Worm (Caenorhabditis elegans): ENCODE measurements around the gene Y49A3A.4.

The Y49A3A.4 gene

DNA sequence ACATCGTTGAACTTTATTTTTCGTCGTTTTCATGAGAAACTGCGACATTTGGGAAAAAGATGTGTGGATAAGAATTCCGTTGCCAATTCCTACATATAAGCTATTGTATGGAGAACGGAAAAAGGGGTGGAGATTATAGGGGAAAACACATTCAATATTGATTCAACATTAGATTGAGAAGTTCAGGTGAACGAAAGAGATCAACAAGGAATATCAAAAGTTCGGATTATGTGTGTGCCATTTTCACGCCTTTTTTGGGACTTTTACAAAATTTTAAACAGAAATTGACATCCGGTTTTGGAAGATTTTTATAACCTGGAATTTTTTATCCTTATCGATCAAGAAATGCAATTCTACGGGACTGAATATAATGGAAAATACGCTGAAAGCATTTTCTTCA lies 30.9 kb downstream of the Y49A3A.4 start, which contains the start of gene F47B8.5:
Gene F47B8.5, minus strand, starts transcription at position 101 of the 400 bp plus-strand sequence.
- no peak for TF ChIP-seq tbx-2 (tag; optimal IDR thresholded peaks at IDR 0.05)

DNA sequence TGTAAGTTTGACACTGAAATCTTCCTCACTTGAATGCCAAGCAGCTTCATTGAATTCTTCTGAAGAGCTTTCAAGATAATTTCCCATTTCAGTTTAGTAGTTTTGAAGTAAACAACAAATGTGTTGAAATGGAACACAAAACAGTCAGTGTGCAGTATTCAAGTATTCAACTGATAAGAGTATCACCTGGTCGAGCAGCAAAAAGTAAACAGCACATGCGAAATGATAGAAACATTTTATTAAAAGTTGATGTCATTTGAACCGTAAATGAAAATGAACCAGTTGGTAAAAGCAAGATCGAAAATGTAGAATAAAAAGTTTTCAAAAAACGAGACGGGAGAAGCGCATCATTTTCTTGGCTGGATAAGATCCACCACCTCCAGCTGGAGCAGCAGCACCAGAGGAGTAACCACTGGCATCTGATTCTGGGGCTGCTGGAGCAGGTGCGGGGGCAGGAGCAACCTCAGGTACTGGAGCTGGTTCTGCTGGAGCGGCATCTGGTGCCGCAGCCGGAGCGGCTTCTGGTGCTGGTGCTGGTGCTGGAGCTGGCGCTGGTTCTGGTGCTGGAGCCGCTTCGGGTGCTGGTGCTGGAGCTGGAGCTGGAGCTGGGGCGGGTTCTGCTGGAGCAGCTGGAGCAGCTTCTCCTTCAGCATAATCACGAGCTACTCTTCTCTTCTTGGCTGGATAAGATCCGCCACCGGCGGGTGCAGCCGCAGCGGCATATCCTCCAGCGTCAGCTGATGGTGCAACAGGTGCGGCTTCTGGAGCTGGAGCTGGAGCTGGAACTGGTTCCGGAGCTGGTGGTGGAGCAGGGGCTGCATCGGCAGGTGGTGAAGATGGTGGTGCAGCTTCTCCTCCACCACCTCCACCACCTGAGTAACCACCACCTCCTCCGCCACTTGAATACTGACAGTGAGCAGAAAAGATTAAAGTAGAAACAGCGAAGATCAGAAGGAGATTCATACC lies 33.9 kb downstream of the Y49A3A.4 start, which contains the start of the genes F47B8.4 and F47B8.18:
Gene F47B8.4, minus strand, starts transcription at position 172 of the 966 bp plus-strand sequence.
Gene F47B8.18, minus strand, starts transcription at position 963 of the 966 bp plus-strand sequence.
- TF ChIP-seq lin-15B (tag; optimal IDR thresholded peaks at IDR 0.05) (no peak), tbx-2 (tag; optimal IDR thresholded peaks at IDR 0.05) (no peak), ceh-16 (tag; optimal IDR thresholded peaks at IDR 0.05) (no peak), hmg-11 (tag; optimal IDR thresholded peaks at IDR 0.05) (no peak), elt-2 (tag; optimal IDR thresholded peaks at IDR 0.05) (peak; percentile 69), ceh-82 (tag; optimal IDR thresholded peaks at IDR 0.05) (no peak), pha-4 (tag; optimal IDR thresholded peaks at IDR 0.05) (peak; percentile 90), pqm-1 (tag; optimal IDR thresholded peaks at IDR 0.05) (peak; percentile 59), fkh-2 (tag; optimal IDR thresholded peaks at IDR 0.05) (no peak), nhr-25 (tag; optimal IDR thresholded peaks at IDR 0.05) (no peak), zag-1 (tag; optimal IDR thresholded peaks at IDR 0.05) (no peak), R02D3.7 (tag; optimal IDR thresholded peaks at IDR 0.05) (no peak), egl-27 (tag; optimal IDR thresholded peaks at IDR 0.05) (no peak), nhr-43 (tag; optimal IDR thresholded peaks at IDR 0.05; ENCODE audit: poor library complexity, severe bottlenecking) (no peak), jun-1 (tag; optimal IDR thresholded peaks at IDR 0.05) (no peak), mml-1 (tag; optimal IDR thresholded peaks at IDR 0.05) (no peak), sea-2 (GFP tag; optimal IDR thresholded peaks at IDR 0.05) (no peak), nhr-23 (tag; optimal IDR thresholded peaks at IDR 0.05) (no peak), nhr-77 (tag; optimal IDR thresholded peaks at IDR 0.05) (no peak), aly-2 (tag; optimal IDR thresholded peaks at IDR 0.05) (no peak), ama-1 (optimal IDR thresholded peaks at IDR 0.05) (no peak), nhr-11 (tag; optimal IDR thresholded peaks at IDR 0.05) (no peak), ceh-28 (tag; optimal IDR thresholded peaks at IDR 0.05) (no peak)

DNA sequence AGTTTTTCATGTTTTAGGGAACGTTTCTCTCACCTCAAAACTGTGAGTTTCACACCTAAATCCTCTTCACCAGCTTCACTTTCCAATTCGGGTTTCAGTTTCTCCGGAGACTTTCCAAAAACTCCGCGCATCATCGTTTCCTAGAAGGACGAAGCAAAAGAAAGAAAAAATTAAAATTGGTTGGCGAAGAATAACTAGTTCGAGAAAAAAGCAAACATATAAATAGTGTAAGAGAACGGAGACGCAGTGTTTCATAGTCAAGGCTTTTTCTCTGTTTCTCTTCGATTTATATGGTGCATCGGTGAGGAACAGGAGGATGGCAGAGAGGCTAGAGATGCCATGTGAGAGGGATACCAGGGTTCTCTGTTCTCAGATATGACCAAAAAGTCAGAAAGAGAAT lies 35.9 kb downstream of the Y49A3A.4 start, which contains the start of gene F47B8.3:
Gene F47B8.3, minus strand, starts transcription at position 261 of the 400 bp plus-strand sequence.
- TF ChIP-seq unc-62 (GFP tag; optimal IDR thresholded peaks at IDR 0.05) (no peak), nhr-43 (tag; optimal IDR thresholded peaks at IDR 0.05; ENCODE audit: poor library complexity, severe bottlenecking) (no peak), fkh-10 (GFP tag; optimal IDR thresholded peaks at IDR 0.05) (no peak), hmg-11 (tag; optimal IDR thresholded peaks at IDR 0.05) (peak; percentile 43), snpc-4 (tag; optimal IDR thresholded peaks at IDR 0.05) (peak; percentile 17), pqm-1 (tag; optimal IDR thresholded peaks at IDR 0.05) (no peak), jun-1 (tag; optimal IDR thresholded peaks at IDR 0.05) (no peak), lin-15B (tag; optimal IDR thresholded peaks at IDR 0.05) (peak; percentile 15), mml-1 (tag; optimal IDR thresholded peaks at IDR 0.05) (no peak), sea-2 (GFP tag; optimal IDR thresholded peaks at IDR 0.05) (no peak), zag-1 (tag; optimal IDR thresholded peaks at IDR 0.05) (no peak), daf-12 (tag; optimal IDR thresholded peaks at IDR 0.05) (no peak), elt-1 (tag; optimal IDR thresholded peaks at IDR 0.05) (no peak), lsy-12 (tag; optimal IDR thresholded peaks at IDR 0.05) (no peak), pha-4 (tag; optimal IDR thresholded peaks at IDR 0.05) (peak; percentile 63), nhr-77 (tag; optimal IDR thresholded peaks at IDR 0.05) (no peak), fos-1 (tag; optimal IDR thresholded peaks at IDR 0.05) (no peak), nhr-25 (tag; optimal IDR thresholded peaks at IDR 0.05) (peak; percentile 45), elt-3 (tag; optimal IDR thresholded peaks at IDR 0.05) (no peak), ama-1 (optimal IDR thresholded peaks at IDR 0.05) (peak; percentile 5), tbx-2 (tag; optimal IDR thresholded peaks at IDR 0.05) (no peak), lin-39 (tag; optimal IDR thresholded peaks at IDR 0.05) (no peak), mdl-1 (tag; optimal IDR thresholded peaks at IDR 0.05) (no peak), nhr-67 (tag; optimal IDR thresholded peaks at IDR 0.05) (no peak), unc-39 (tag; optimal IDR thresholded peaks at IDR 0.05) (no peak), R02D3.7 (tag; optimal IDR thresholded peaks at IDR 0.05) (no peak), ceh-28 (tag; optimal IDR thresholded peaks at IDR 0.05) (no peak), egl-5 (tag; optimal IDR thresholded peaks at IDR 0.05) (peak; percentile 27), aly-2 (tag; optimal IDR thresholded peaks at IDR 0.05) (no peak), skn-1 (tag; optimal IDR thresholded peaks at IDR 0.05) (peak; percentile 14), ztf-11 (tag; optimal IDR thresholded peaks at IDR 0.05) (no peak), nfya-1 (tag; optimal IDR thresholded peaks at IDR 0.05; ENCODE audit: insufficient read depth) (peak; percentile 69), ZK546.5 (tag; optimal IDR thresholded peaks at IDR 0.05) (no peak), ztf-4 (tag; optimal IDR thresholded peaks at IDR 0.05) (no peak), eor-1 (tag; optimal IDR thresholded peaks at IDR 0.05) (no peak), fkh-2 (tag; optimal IDR thresholded peaks at IDR 0.05) (no peak), nhr-12 (tag; optimal IDR thresholded peaks at IDR 0.05) (no peak), egl-27 (tag; optimal IDR thresholded peaks at IDR 0.05) (no peak), ceh-82 (tag; optimal IDR thresholded peaks at IDR 0.05) (no peak), ceh-16 (tag; optimal IDR thresholded peaks at IDR 0.05) (no peak), nhr-28 (tag; optimal IDR thresholded peaks at IDR 0.05) (no peak), nhr-23 (tag; optimal IDR thresholded peaks at IDR 0.05) (peak; percentile 6)
